Fruit fly (Drosophila melanogaster) whole organism, embryonic: ENCODE results near the gene in.

Source experiments
- BEAF-32 ChIP-seq: fragments of 200-800 bp; sonication (Bioruptor generic); optimal IDR thresholded peaks from 3 replicates; lab custom pipeline; 2017; ENCODE audit warnings: missing biosample characterization, missing genetic modification characterization, mild to moderate bottlenecking, moderate library complexity, missing genetic modification reagents
- CG12659 ChIP-seq: fragments of 200-800 bp; sonication (Bioruptor generic); optimal IDR thresholded peaks from 3 replicates; lab custom pipeline; 2017; ENCODE audit warnings: mild to moderate bottlenecking, missing biosample characterization, missing genetic modification reagents, missing genetic modification characterization
- CG17359 ChIP-seq: fragments of 200-800 bp; sonication (Bioruptor generic); optimal IDR thresholded peaks from 3 replicates; lab custom pipeline; 2018; ENCODE audit warnings: missing biosample characterization, mild to moderate bottlenecking, missing genetic modification characterization, moderate library complexity
- CG17361 ChIP-seq: fragments of 200-800 bp; sonication (Bioruptor generic); IDR thresholded peaks from 3 replicates; pipeline ENCODE4 v1.3.6; 2022; ENCODE audit warnings: missing biosample characterization, missing genetic modification characterization
- CG2712 ChIP-seq: fragments of 200-800 bp; optimal IDR thresholded peaks from 3 replicates; lab custom pipeline; 2019; ENCODE audit warnings: missing biosample characterization, mild to moderate bottlenecking, missing genetic modification characterization, moderate library complexity
- CG5180 ChIP-seq: fragments of 200-800 bp; sonication (Bioruptor generic); optimal IDR thresholded peaks from 3 replicates; lab custom pipeline; 2017; ENCODE audit warnings: missing biosample characterization, missing genetic modification characterization, mild to moderate bottlenecking, moderate library complexity, missing genetic modification reagents
- CG7372 ChIP-seq: fragments of 200-800 bp; sonication (Bioruptor generic); IDR thresholded peaks from 2 replicates; pipeline ENCODE4 v1.3.6; 2022; ENCODE audit warnings: missing biosample characterization, missing genetic modification characterization
- bowl ChIP-seq: fragments of 200-800 bp; sonication (Bioruptor generic); IDR thresholded peaks from 2 replicates; pipeline ENCODE4 v1.3.6; 2022; ENCODE audit warnings: missing biosample characterization, missing genetic modification characterization
- jigr1 ChIP-seq: fragments of 200-800 bp; sonication (Bioruptor generic); IDR thresholded peaks from 3 replicates; pipeline ENCODE4 v1.3.6; 2022; ENCODE audit warnings: missing biosample characterization, missing genetic modification characterization
- kay ChIP-seq: fragments of 200-800 bp; sonication (Bioruptor generic); optimal IDR thresholded peaks from 2 replicates; lab custom pipeline; 2016; ENCODE audit warnings: missing biosample characterization, missing genetic modification characterization
- pros ChIP-seq: fragments of 200-800 bp; sonication (Bioruptor generic); optimal IDR thresholded peaks from 3 replicates; lab custom pipeline; 2019; ENCODE audit warnings: missing biosample characterization, mild to moderate bottlenecking, missing genetic modification characterization, moderate library complexity
- psq ChIP-seq: fragments of 200-800 bp; sonication (Bioruptor generic); optimal IDR thresholded peaks from 2 replicates; lab custom pipeline; 2017; ENCODE audit warnings: missing biosample characterization, missing genetic modification characterization
- trem ChIP-seq: fragments of 200-800 bp; optimal IDR thresholded peaks from 3 replicates; lab custom pipeline; 2019; ENCODE audit warnings: missing biosample characterization, mild to moderate bottlenecking, missing genetic modification characterization, moderate library complexity

- peak; percentile 91 for TF ChIP-seq pros (GFP tag; lab: Kevin White, UChicago)
- no peak for TF ChIP-seq BEAF-32 (GFP tag; lab: Kevin White, UChicago)
- TF ChIP-seq kay (GFP tag; lab: Kevin White, UChicago), result no peak
- TF ChIP-seq CG5180, result no peak
- peak; percentile 65 for TF ChIP-seq trem (tag; lab: Kevin White, UChicago)
- TF ChIP-seq bowl (GFP tag; lab: Robert Waterston, UW), result no peak
- no peak for TF ChIP-seq CG12659 (GFP tag; lab: Kevin White, UChicago)
- TF ChIP-seq psq (GFP tag; lab: Kevin White, UChicago), result no peak
- no peak for TF ChIP-seq CG7372 (GFP tag; lab: Robert Waterston, UW)
- no peak for TF ChIP-seq jigr1
- peak; percentile 28; the same call in 1 of the 3 replicates for TF ChIP-seq CG17361
- TF ChIP-seq CG2712, result peak; percentile 77
- no peak for TF ChIP-seq CG17359 (tag; lab: Kevin White, UChicago)
These were observed 35.9 kb downstream of the in start for dm6 chr3L:20402665-20403492.
